Fruit fly (Drosophila melanogaster) whole organism, prepupa: ENCODE data around the gene Uro.

Experiments used
- CG10631 ChIP-seq: fragments of 200-800 bp; sonication (Bioruptor generic); optimal IDR thresholded peaks from 2 replicates; lab custom pipeline; 2016; ENCODE audit warnings: missing biosample characterization, missing genetic modification characterization
- CG10669 ChIP-seq: fragments of 200-800 bp; sonication (Bioruptor generic); optimal IDR thresholded peaks from 3 replicates; lab custom pipeline; 2018; ENCODE audit warnings: missing biosample characterization, mild to moderate bottlenecking, missing genetic modification characterization, moderate library complexity
- CG4318 ChIP-seq: fragments of 200-800 bp; sonication (Bioruptor generic); optimal IDR thresholded peaks from 3 replicates; lab custom pipeline; 2017; ENCODE audit warnings: missing biosample characterization, mild to moderate bottlenecking, missing genetic modification characterization
- CG6808 ChIP-seq: fragments of 200-800 bp; sonication (Bioruptor generic); optimal IDR thresholded peaks from 3 replicates; lab custom pipeline; 2017; ENCODE audit warnings: missing biosample characterization, missing genetic modification characterization, mild to moderate bottlenecking, moderate library complexity, missing genetic modification reagents
- CG9139 ChIP-seq: fragments of 200-800 bp; sonication (Bioruptor generic); optimal IDR thresholded peaks from 3 replicates; lab custom pipeline; 2017; ENCODE audit warnings: missing biosample characterization, mild to moderate bottlenecking, missing genetic modification characterization
- Gug ChIP-seq: fragments of 200-800 bp; sonication (Bioruptor generic); IDR thresholded peaks from 2 replicates; pipeline ENCODE4 v1.3.6; 2022; ENCODE audit warnings: missing biosample characterization, missing genetic modification characterization
- OdsH ChIP-seq: fragments of 200-800 bp; sonication (Bioruptor generic); optimal IDR thresholded peaks from 3 replicates; lab custom pipeline; 2016; ENCODE audit warnings: missing biosample characterization, missing genetic modification characterization

dm6 chr2L:7795859-7796258, 16.0 kb downstream of the Uro start, which contains the start of gene LKRSDH:
- TF ChIP-seq Gug (GFP tag; lab: Robert Waterston, UW) (no peak), CG4318 (GFP tag; lab: Kevin White, UChicago) (no peak), OdsH (no peak), CG6808 (GFP tag; lab: Kevin White, UChicago) (no peak), CG10631 (no peak), CG9139 (GFP tag; lab: Kevin White, UChicago) (no peak), CG10669 (no peak)
